Worm (Caenorhabditis elegans) whole organism, L3 larva: ENCODE measurements around the gene Y75B8A.63.

Experiments used
- ama-1 ChIP-seq: fragments of 150-350 bp; optimal IDR thresholded peaks from 2 replicates; lab custom pipeline; 2018
- egl-27 ChIP-seq: sonication (generic microtip); optimal IDR thresholded peaks from 4 replicates; lab custom pipeline; 2017; ENCODE audit warnings: missing biosample characterization, missing genetic modification reagents, missing genetic modification characterization
- jun-1 ChIP-seq: fragments of 150-350 bp; optimal IDR thresholded peaks from 2 replicates; lab custom pipeline; 2014; ENCODE audit warnings: missing biosample characterization, missing genetic modification reagents, missing genetic modification characterization
- pha-4 ChIP-seq: fragments of 150-350 bp; optimal IDR thresholded peaks from 2 replicates; lab custom pipeline; 2014; ENCODE audit warnings: missing biosample characterization, missing genetic modification reagents, missing genetic modification characterization
- snpc-4 ChIP-seq: fragments of 150-350 bp; optimal IDR thresholded peaks from 2 replicates; lab custom pipeline; 2014; ENCODE audit warnings: missing biosample characterization, missing genetic modification characterization
- unc-39 ChIP-seq: sonication (generic microtip); optimal IDR thresholded peaks from 4 replicates; lab custom pipeline; 2017; ENCODE audit warnings: missing biosample characterization, missing genetic modification characterization

ce11 chrIII:12297303-12297702, 30.4 kb upstream of the Y75B8A.63 start:
- TF ChIP-seq unc-39 (tag; lab: Kevin White, UChicago) = no peak
- no peak for TF ChIP-seq pha-4 (tag; lab: Kevin White, UChicago)
- no peak for TF ChIP-seq egl-27 (tag; lab: Kevin White, UChicago)
- TF ChIP-seq ama-1 (lab: Kevin White, UChicago) = no peak
- no peak for TF ChIP-seq snpc-4 (tag; lab: Kevin White, UChicago)
- no peak for TF ChIP-seq jun-1 (tag; lab: Kevin White, UChicago)
